Worm (Caenorhabditis elegans): ENCODE data around the gene Y38E10A.17.
A peak's percentile ranks its signal among the peaks of the same experiment; 100 is the strongest.

The Y38E10A.17 gene

ce11 chrII:12636602-12637001 lies 2.0 kb upstream of the Y38E10A.17 start, which contains the start of gene nhr-234:
Gene nhr-234, plus strand, starts transcription at chrII:12636678.
- no peak for TF ChIP-seq unc-86 (tag; optimal IDR thresholded peaks at IDR 0.05)
- TF ChIP-seq fkh-10 (GFP tag; optimal IDR thresholded peaks at IDR 0.05): no peak
- TF ChIP-seq ceh-88 (GFP tag; IDR thresholded peaks at IDR 0.05): no peak
- no peak for TF ChIP-seq efl-3 (GFP tag; optimal IDR thresholded peaks at IDR 0.05)
- TF ChIP-seq C34B4.2 (tag; optimal IDR thresholded peaks at IDR 0.05): no peak

ce11 chrII:12630888-12631287 lies 3.7 kb downstream of the Y38E10A.17 start, which contains the start of gene Y38E10A.34:
Gene Y38E10A.34, plus strand, starts transcription at chrII:12631188.
- TF ChIP-seq nhr-85 (tag): peak; percentile 53
- TF ChIP-seq aly-2 (tag; optimal IDR thresholded peaks at IDR 0.05): no peak
- no peak for TF ChIP-seq efl-1 (optimal IDR thresholded peaks at IDR 0.05)
- peak in 1 of 2 experiments; percentile 18 for TF ChIP-seq efl-1 (GFP tag; optimal IDR thresholded peaks at IDR 0.05 in 1 of 2)

DNA sequence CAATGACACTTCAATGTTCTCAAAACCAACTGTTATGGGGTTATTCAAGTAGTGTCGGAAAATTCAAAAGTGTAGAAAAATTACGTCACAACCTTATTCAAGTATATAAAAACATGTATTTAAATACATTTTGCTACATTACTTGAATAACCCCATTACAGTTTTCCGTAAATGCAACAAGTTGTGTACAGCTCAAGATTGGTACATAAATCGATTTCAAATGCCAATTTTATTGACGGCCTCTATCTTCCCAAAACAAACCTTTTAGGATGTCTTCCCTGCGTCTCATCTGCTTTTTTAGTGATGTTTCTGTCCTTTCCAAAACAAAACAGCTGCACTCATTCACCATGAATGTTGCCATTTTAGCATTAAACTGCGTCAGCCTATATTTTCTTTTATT lies 5.2 kb downstream of the Y38E10A.17 start, which contains the start of gene Y38E10A.28:
TSS of gene Y38E10A.28 (plus strand) at position 301 of the 400 bp plus-strand sequence.
- TF ChIP-seq lin-35 (GFP tag; optimal IDR thresholded peaks at IDR 0.05) (no peak), tlp-1 (tag; optimal IDR thresholded peaks at IDR 0.05) (no peak), pax-3 (tag; optimal IDR thresholded peaks at IDR 0.05) (no peak), C34B4.2 (tag; optimal IDR thresholded peaks at IDR 0.05) (no peak), ceh-8 (GFP tag; optimal IDR thresholded peaks at IDR 0.05) (no peak), nhr-76 (tag; optimal IDR thresholded peaks at IDR 0.05) (no peak), hlh-17 (GFP tag; optimal IDR thresholded peaks at IDR 0.05; ENCODE audit: borderline replicate concordance) (no peak), ces-1 (GFP tag; optimal IDR thresholded peaks at IDR 0.05) (no peak), dsc-1 (tag; optimal IDR thresholded peaks at IDR 0.05) (no peak), elt-2 (tag; optimal IDR thresholded peaks at IDR 0.05) (no peak), nhr-237 (tag; optimal IDR thresholded peaks at IDR 0.05) (no peak), lir-3 (tag; optimal IDR thresholded peaks at IDR 0.05; ENCODE audit: poor library complexity) (no peak), ceh-63 (GFP tag; optimal IDR thresholded peaks at IDR 0.05) (no peak), ama-1 (optimal IDR thresholded peaks at IDR 0.05) (no peak), ztf-11 (tag; optimal IDR thresholded peaks at IDR 0.05) (no peak), lin-13 (GFP tag; optimal IDR thresholded peaks at IDR 0.05) (no peak), pag-3 (tag; optimal IDR thresholded peaks at IDR 0.05; ENCODE audit: borderline replicate concordance, insufficient read depth) (no peak)

DNA sequence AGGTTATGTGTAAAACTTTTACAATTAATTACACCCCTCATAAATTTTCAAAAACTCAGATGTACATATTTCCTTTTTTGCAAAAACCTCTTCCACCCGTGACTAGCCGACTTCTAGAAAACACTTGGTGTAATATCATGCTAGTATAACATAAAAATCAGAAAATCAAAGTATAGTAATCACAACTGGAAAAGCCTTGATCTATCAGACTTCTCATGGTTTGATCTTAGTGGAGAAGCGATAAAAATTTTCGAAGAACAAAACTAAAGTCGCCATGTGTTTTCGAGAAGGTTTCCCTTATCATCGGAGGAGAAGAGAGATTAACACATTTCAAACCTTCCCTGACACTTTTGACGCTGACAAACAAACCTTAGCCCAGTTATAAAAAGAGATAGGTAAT lies 6.0 kb downstream of the Y38E10A.17 start, which contains the start of gene nspe-5:
TSS of gene nspe-5 (plus strand) at position 301 of the 400 bp plus-strand sequence.
- no peak for TF ChIP-seq C04F5.9 (tag; optimal IDR thresholded peaks at IDR 0.05)
- no peak for TF ChIP-seq tbx-2 (tag; optimal IDR thresholded peaks at IDR 0.05)
- TF ChIP-seq efl-1 (optimal IDR thresholded peaks at IDR 0.05): no peak
- peak in 1 of 2 experiments; percentile 18 for TF ChIP-seq efl-1 (GFP tag; optimal IDR thresholded peaks at IDR 0.05 in 1 of 2)
- no peak for TF ChIP-seq nhr-90 (tag; optimal IDR thresholded peaks at IDR 0.05; ENCODE audit: poor library complexity)
- TF ChIP-seq lin-14 (GFP tag; optimal IDR thresholded peaks at IDR 0.05): peak; percentile 1
- TF ChIP-seq nhr-20 (tag; optimal IDR thresholded peaks at IDR 0.05): peak; percentile 34
- peak; percentile 10 for TF ChIP-seq snu-23 (GFP tag; optimal IDR thresholded peaks at IDR 0.05)
- TF ChIP-seq F16B12.6 (tag; optimal IDR thresholded peaks at IDR 0.05): no peak
- peak; percentile 12 for TF ChIP-seq blmp-1 (tag; optimal IDR thresholded peaks at IDR 0.05)
- peak in 1 of 6 experiments; percentile 21 for TF ChIP-seq elt-3 (tag; optimal IDR thresholded peaks at IDR 0.05)
- peak; percentile 4 for TF ChIP-seq nhr-85 (tag)

- no peak for TF ChIP-seq unc-62 (GFP tag; optimal IDR thresholded peaks at IDR 0.05)
- TF ChIP-seq pax-3 (tag; optimal IDR thresholded peaks at IDR 0.05): no peak
- TF ChIP-seq nhr-19 (GFP tag; conservative IDR thresholded peaks at IDR 0.05): no peak
- no peak for TF ChIP-seq ceh-8 (GFP tag; optimal IDR thresholded peaks at IDR 0.05)
- no peak for TF ChIP-seq C04F5.9 (tag; optimal IDR thresholded peaks at IDR 0.05)
- no peak for TF ChIP-seq sox-4 (tag; optimal IDR thresholded peaks at IDR 0.05)
- no peak for TF ChIP-seq ceh-90 (tag; optimal IDR thresholded peaks at IDR 0.05)
- no peak for TF ChIP-seq lin-35 (GFP tag; optimal IDR thresholded peaks at IDR 0.05)
- no peak for TF ChIP-seq C34B4.2 (tag; optimal IDR thresholded peaks at IDR 0.05)
- TF ChIP-seq mep-1 (tag; optimal IDR thresholded peaks at IDR 0.05): no peak
- TF ChIP-seq tbx-2 (tag; optimal IDR thresholded peaks at IDR 0.05): no peak
- no peak for TF ChIP-seq jun-1 (tag; optimal IDR thresholded peaks at IDR 0.05)
- TF ChIP-seq fkh-10 (GFP tag; optimal IDR thresholded peaks at IDR 0.05): no peak
- TF ChIP-seq xbp-1 (tag; optimal IDR thresholded peaks at IDR 0.05): no peak
- TF ChIP-seq ceh-82 (tag; optimal IDR thresholded peaks at IDR 0.05): no peak
- TF ChIP-seq ztf-4 (tag; optimal IDR thresholded peaks at IDR 0.05): no peak
- TF ChIP-seq irx-1 (tag; optimal IDR thresholded peaks at IDR 0.05): no peak
- TF ChIP-seq aly-2 (tag; optimal IDR thresholded peaks at IDR 0.05): no peak
Observed at ce11 chrII:12626887-12627286, 7.7 kb downstream of the Y38E10A.17 start, which contains the start of gene nspe-7. Gene nspe-7, plus strand, starts transcription at chrII:12627187.
